Worm (Caenorhabditis elegans) whole organism, L2 larva: ENCODE results near the gene ger-1.

Source experiments
- R02D3.7 ChIP-seq: fragments of 150-350 bp; optimal IDR thresholded peaks from 2 replicates; lab custom pipeline; 2014; ENCODE audit warnings: missing biosample characterization, missing genetic modification characterization
- aly-2 ChIP-seq: fragments of 150-350 bp; optimal IDR thresholded peaks from 2 replicates; lab custom pipeline; 2014; ENCODE audit warnings: missing biosample characterization, missing genetic modification characterization
- ama-1 ChIP-seq: fragments of 150-350 bp; optimal IDR thresholded peaks from 2 replicates; lab custom pipeline; 2018; ENCODE audit warnings: inconsistent platforms
- ceh-82 ChIP-seq: fragments of 150-350 bp; optimal IDR thresholded peaks from 2 replicates; lab custom pipeline; 2014; ENCODE audit warnings: missing biosample characterization, missing genetic modification characterization
- fos-1 ChIP-seq: fragments of 150-350 bp; optimal IDR thresholded peaks from 2 replicates; lab custom pipeline; 2014; ENCODE audit warnings: missing biosample characterization, missing genetic modification characterization
- lin-11 ChIP-seq: fragments of 150-350 bp; sonication (generic microtip); optimal IDR thresholded peaks from 2 replicates; lab custom pipeline; 2014; ENCODE audit warnings: missing biosample characterization, missing genetic modification characterization, inconsistent platforms, mixed read lengths
- nhr-11 ChIP-seq: fragments of 150-350 bp; optimal IDR thresholded peaks from 2 replicates; lab custom pipeline; 2014; ENCODE audit warnings: missing biosample characterization, missing genetic modification characterization
- nhr-12 ChIP-seq: fragments of 150-350 bp; optimal IDR thresholded peaks from 2 replicates; lab custom pipeline; 2014; ENCODE audit warnings: missing biosample characterization, missing genetic modification characterization
- nhr-25 ChIP-seq: fragments of 150-350 bp; sonication (generic microtip); optimal IDR thresholded peaks from 3 replicates; lab custom pipeline; 2014; ENCODE audit warnings: missing biosample characterization, missing genetic modification characterization
- nhr-6 ChIP-seq: fragments of 150-350 bp; optimal IDR thresholded peaks from 2 replicates; lab custom pipeline; 2014; ENCODE audit warnings: missing biosample characterization, missing genetic modification characterization
- unc-39 ChIP-seq: fragments of 150-350 bp; optimal IDR thresholded peaks from 2 replicates; lab custom pipeline; 2014; ENCODE audit warnings: missing biosample characterization, missing genetic modification characterization

DNA sequence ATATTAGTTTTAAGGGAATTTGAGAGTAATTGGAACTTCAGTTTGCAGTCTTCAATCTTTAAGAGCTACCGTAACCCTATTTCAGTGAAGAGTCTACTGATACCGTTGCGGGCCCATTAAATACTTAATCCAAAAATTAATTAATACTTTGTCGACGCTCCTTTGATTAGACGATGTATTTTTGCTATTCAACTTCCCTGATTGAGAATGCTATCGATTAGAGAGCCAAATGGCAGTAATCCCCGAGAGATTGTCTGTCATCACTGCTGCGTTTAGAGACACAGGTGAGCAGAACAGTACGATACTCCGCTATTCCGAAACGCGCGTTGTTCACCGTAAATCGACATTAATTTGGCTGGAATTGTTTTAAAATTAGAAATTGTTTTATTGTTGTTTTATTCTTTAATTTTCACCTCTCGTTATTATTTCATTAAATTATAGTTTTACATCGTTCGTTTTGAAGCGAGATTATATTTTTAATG is 46.1 kb downstream of the ger-1 start, which contains the start of gene rfl-1:
- no peak for TF ChIP-seq ceh-82
- no peak for TF ChIP-seq nhr-12 (tag; lab: Kevin White, UChicago)
- TF ChIP-seq lin-11 (tag; lab: Kevin White, UChicago): no peak
- no peak for TF ChIP-seq aly-2 (tag; lab: Kevin White, UChicago)
- no peak for TF ChIP-seq ama-1 (lab: Kevin White, UChicago)
- no peak for TF ChIP-seq nhr-6 (tag; lab: Kevin White, UChicago)
- no peak for TF ChIP-seq fos-1 (tag; lab: Kevin White, UChicago)
- no peak for TF ChIP-seq unc-39 (tag; lab: Kevin White, UChicago)
- TF ChIP-seq nhr-11 (tag; lab: Kevin White, UChicago): no peak
- TF ChIP-seq R02D3.7 (tag; lab: Kevin White, UChicago): peak; percentile 86
- no peak for TF ChIP-seq nhr-25
